Worm (Caenorhabditis elegans): Measurements from ENCODE around the gene F13B12.7.

Gene F13B12.7

DNA sequence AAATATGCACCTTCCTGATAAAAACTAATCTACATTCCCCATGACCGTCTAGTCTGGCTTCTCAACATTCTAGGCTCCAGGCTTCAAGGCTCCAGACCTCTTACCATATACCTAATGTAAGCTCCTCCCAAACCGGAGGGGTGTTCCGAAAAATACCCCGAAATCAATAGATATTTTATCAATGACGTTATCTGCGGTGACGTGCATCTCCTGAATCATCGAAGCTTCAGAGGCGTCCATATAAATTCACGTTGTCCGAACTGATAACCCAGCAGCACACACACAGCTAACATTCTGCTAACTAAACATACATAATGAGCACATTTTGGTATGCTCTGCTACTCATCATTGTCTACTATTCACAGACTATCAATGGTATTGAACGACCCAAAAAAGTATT lies 25.9 kb downstream of the F13B12.7 start, which contains the start of gene ugt-44:
Gene ugt-44, plus strand, starts transcription at position 248 of the 400 bp plus-strand sequence.
- TF ChIP-seq nhr-41 (GFP tag; IDR thresholded peaks at IDR 0.05) = no peak
- TF ChIP-seq nhr-10 (tag; optimal IDR thresholded peaks at IDR 0.05) = peak; percentile 13
- peak; percentile 10 for TF ChIP-seq dve-1 (tag; optimal IDR thresholded peaks at IDR 0.05; ENCODE audit: insufficient read depth)
- peak; percentile 77 for TF ChIP-seq hlh-11 (tag; optimal IDR thresholded peaks at IDR 0.05)
- 0 out of 2 replicates have a peak, but pooled peaks have one; percentile 26 for TF ChIP-seq lin-1 (GFP tag; IDR thresholded peaks at IDR 0.05)
- TF ChIP-seq aha-1 (tag) = peak; percentile 92
- TF ChIP-seq saeg-2 (GFP tag; IDR thresholded peaks at IDR 0.05) = no peak
- peak; percentile 51 for TF ChIP-seq pqm-1 (tag; optimal IDR thresholded peaks at IDR 0.05)
- no peak for TF ChIP-seq nhr-102 (tag; optimal IDR thresholded peaks at IDR 0.05)
- TF ChIP-seq dmd-6 (GFP tag; IDR thresholded peaks at IDR 0.05) = peak; percentile 85
- TF ChIP-seq daf-16 (GFP tag; optimal IDR thresholded peaks at IDR 0.05) = no peak
- TF ChIP-seq daf-16 (tag; optimal IDR thresholded peaks at IDR 0.05) = peak; percentile 24
- TF ChIP-seq jun-1 (tag; optimal IDR thresholded peaks at IDR 0.05) = peak; percentile 6
- peak; percentile 39 for TF ChIP-seq nhr-28 (tag; optimal IDR thresholded peaks at IDR 0.05)

DNA sequence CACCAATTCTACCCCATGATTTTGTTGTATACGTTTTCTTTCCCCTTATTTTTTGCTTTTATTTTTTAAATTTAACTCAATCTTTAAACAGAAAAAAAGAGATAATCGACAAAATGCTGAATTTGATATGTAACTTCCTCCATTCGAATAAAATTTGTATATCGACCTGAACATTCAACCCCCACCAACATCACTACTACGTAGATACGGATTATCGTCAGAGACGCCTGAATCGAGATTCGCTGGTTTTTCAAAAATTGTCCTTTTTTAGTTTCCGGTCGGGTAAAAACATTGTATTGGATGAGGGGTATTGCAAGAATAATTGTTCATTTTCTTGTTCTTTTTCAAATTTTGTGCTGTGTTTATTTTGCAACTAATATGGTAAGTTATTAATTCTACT lies 28.9 kb downstream of the F13B12.7 start, which contains the start of gene bgnt-1.1:
Gene bgnt-1.1, plus strand, starts transcription at position 301 of the 400 bp plus-strand sequence.
- TF ChIP-seq dmd-6 (GFP tag; IDR thresholded peaks at IDR 0.05) (no peak), aha-1 (tag) (peak; percentile 44)

DNA sequence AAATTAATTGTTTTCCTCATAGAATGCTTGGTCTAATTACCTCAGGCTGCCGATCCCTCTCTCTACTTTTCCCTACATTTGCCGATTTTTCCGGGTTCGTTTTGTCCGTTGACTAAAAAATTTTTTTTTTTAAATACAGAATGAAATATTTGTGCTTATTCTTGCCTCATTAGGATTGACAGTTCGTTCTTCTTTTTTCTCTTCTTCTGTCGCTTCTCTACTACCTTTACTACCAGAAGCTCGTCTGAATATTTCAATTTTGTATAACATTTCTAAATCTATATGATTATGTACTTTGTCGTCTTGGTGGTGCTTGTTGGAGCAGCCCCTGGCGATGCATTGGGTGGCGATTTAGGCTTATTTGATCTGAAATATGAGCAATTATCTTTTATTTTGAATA lies 31.6 kb downstream of the F13B12.7 start:
- no peak for TF ChIP-seq Y48G9A.11 (GFP tag; IDR thresholded peaks at IDR 0.05)
- no peak for TF ChIP-seq dmd-9 (GFP tag; IDR thresholded peaks at IDR 0.05)
- TF ChIP-seq unc-62 (GFP tag; optimal IDR thresholded peaks at IDR 0.05 in 1 of 2) = peak in 1 of 2 experiments; percentile 95
- TF ChIP-seq unc-62 (tag; optimal IDR thresholded peaks at IDR 0.05) = no peak

DNA sequence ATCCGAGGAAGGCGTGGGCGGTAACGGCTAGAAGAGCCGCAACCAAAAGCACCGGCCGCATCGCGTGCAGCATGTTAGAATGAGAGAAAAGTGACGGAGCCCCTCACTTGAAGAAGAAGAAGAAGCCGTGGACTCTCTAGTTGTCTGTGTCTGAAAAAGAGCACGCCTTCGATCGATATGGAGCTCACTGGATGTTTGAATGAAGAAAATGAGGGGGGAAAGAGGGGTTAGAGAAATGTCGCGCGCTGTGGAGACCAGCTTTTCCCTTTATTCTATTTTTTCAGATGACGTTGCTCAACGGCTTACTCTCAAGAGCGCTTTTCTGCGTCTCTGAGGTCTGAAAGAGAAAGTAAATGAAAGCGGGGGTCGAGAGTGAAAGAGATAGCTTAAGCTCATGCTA lies 38.1 kb downstream of the F13B12.7 start, which contains the start of gene egl-21:
Gene egl-21, minus strand, starts transcription at position 150 of the 400 bp plus-strand sequence.
- peak; percentile 17 for TF ChIP-seq ceh-28 (tag; optimal IDR thresholded peaks at IDR 0.05)
- no peak for TF ChIP-seq mdt-29 (GFP tag; IDR thresholded peaks at IDR 0.05)
- TF ChIP-seq nhr-237 (tag; optimal IDR thresholded peaks at IDR 0.05) = no peak
- peak; percentile 69 for TF ChIP-seq egl-43 (GFP tag; IDR thresholded peaks at IDR 0.05)
- TF ChIP-seq F37D6.2 (tag; optimal IDR thresholded peaks at IDR 0.05) = peak; percentile 63
- TF ChIP-seq daf-16 (GFP tag; optimal IDR thresholded peaks at IDR 0.05) = no peak
- TF ChIP-seq daf-16 (tag; optimal IDR thresholded peaks at IDR 0.05) = no peak
- TF ChIP-seq lsy-2 (tag; optimal IDR thresholded peaks at IDR 0.05) = peak; percentile 5 to 67
- no peak for TF ChIP-seq madf-5 (GFP tag; IDR thresholded peaks at IDR 0.05)
- TF ChIP-seq fkh-10 (GFP tag; optimal IDR thresholded peaks at IDR 0.05) = peak; percentile 93
- TF ChIP-seq nhr-42 (GFP tag; IDR thresholded peaks at IDR 0.05) = no peak
- peak; percentile 48 for TF ChIP-seq mep-1 (tag; optimal IDR thresholded peaks at IDR 0.05)
- TF ChIP-seq nhr-102 (tag; optimal IDR thresholded peaks at IDR 0.05) = no peak
- TF ChIP-seq arid-1 (GFP tag; conservative IDR thresholded peaks at IDR 0.05) = peak; percentile 36; the same call in 1 of the 2 replicates
- TF ChIP-seq hlh-30 (tag; optimal IDR thresholded peaks at IDR 0.05; ENCODE audit: insufficient read depth) = peak; percentile 57
- TF ChIP-seq hlh-11 (tag; optimal IDR thresholded peaks at IDR 0.05) = peak; percentile 19
- TF ChIP-seq hif-1 (tag; optimal IDR thresholded peaks at IDR 0.05) = peak in 1 of 2 experiments; percentile 57
- TF ChIP-seq F44E2.7 (GFP tag; IDR thresholded peaks at IDR 0.05) = no peak
- no peak for TF ChIP-seq cey-2 (tag; optimal IDR thresholded peaks at IDR 0.05; ENCODE audit: borderline replicate concordance, insufficient read depth)
- TF ChIP-seq aha-1 (tag) = peak; percentile 93
- TF ChIP-seq dpl-1 (GFP tag; optimal IDR thresholded peaks at IDR 0.05) = peak; percentile 6
- TF ChIP-seq rbr-2 (tag; optimal IDR thresholded peaks at IDR 0.05) = peak; percentile 82
- TF ChIP-seq skn-1 (tag; optimal IDR thresholded peaks at IDR 0.05) = no peak
- peak; percentile 76 for TF ChIP-seq ctbp-1 (GFP tag; IDR thresholded peaks at IDR 0.05)
- peak; percentile 54 for TF ChIP-seq dmd-6 (GFP tag; IDR thresholded peaks at IDR 0.05)
- TF ChIP-seq mdl-1 (tag; optimal IDR thresholded peaks at IDR 0.05) = peak; percentile 60 to 62
- peak; percentile 50; the same call in 1 of the 2 replicates for TF ChIP-seq set-16 (GFP tag; IDR thresholded peaks at IDR 0.05)
- peak; percentile 55; the same call in 1 of the 2 replicates for TF ChIP-seq hmg-1.1 (GFP tag; IDR thresholded peaks at IDR 0.05)
- TF ChIP-seq zfp-2 (tag; optimal IDR thresholded peaks at IDR 0.05) = peak; percentile 34
- peak; percentile 48 for TF ChIP-seq nhr-11 (tag; optimal IDR thresholded peaks at IDR 0.05)
- peak in 1 of 2 experiments; percentile 6 for TF ChIP-seq unc-62 (GFP tag; optimal IDR thresholded peaks at IDR 0.05 in 1 of 2)
- no peak for TF ChIP-seq unc-62 (tag; optimal IDR thresholded peaks at IDR 0.05)
- TF ChIP-seq lin-15B (tag; optimal IDR thresholded peaks at IDR 0.05) = no peak

All from whole organism, L4 larva.